Fruit fly (Drosophila melanogaster): ENCODE data around the gene CG3176.

Gene CG3176

DNA sequence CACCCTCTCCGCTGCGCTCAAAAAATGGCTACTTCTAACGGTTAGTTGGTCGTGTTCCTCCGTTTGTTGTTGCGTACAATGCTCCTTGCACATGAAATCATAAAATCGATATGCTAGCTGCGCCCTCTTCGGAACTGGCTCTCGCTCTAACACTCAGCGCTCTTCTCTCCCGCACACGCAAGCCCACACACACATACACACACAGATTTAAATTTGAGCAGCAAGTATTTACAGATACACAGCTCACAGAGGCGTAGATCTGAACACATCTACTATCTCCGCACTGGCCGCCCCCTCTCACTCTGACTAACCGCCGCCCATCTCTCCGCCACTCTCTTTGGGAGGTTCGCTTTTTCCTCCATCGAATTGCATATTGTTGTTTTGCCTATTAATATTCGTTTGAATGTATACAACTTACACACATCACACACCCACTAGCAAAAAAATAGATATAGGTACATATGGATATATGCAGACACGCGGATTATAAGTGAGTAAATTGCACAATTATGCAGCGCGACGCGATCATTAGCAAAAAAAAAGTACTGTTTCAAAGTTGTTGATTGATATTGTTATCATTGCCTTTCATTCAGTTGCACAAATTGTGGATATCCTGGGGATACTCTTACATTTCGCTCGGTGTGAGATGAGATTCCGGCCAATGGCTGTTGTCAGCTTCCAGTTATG, 40.8 kb downstream of the CG3176 start (continued):
- TF ChIP-seq CoRest (tag; optimal IDR thresholded peaks at IDR 0.05): peak; percentile 52
- peak; percentile 81 for TF ChIP-seq p53 (GFP tag; optimal IDR thresholded peaks at IDR 0.05)
- TF ChIP-seq CG2712 (tag; optimal IDR thresholded peaks at IDR 0.05): peak; percentile 74
- TF ChIP-seq Optix (GFP tag; IDR thresholded peaks at IDR 0.05): peak; percentile 75
- peak; percentile 26 for TF ChIP-seq Sry-δ (GFP tag; optimal IDR thresholded peaks at IDR 0.05)
- TF ChIP-seq CG10959 (GFP tag; IDR thresholded peaks at IDR 0.05): peak; percentile 66; the same call in 1 of the 2 replicates
- peak; percentile 67 for TF ChIP-seq wek (GFP tag; optimal IDR thresholded peaks at IDR 0.05)
- peak; percentile 66; the same call in 1 of the 3 replicates for TF ChIP-seq gce (GFP tag; IDR thresholded peaks at IDR 0.05)
- TF ChIP-seq CG4424 (GFP tag; optimal IDR thresholded peaks at IDR 0.05): peak; percentile 72
- TF ChIP-seq CG31365 (tag; optimal IDR thresholded peaks at IDR 0.05): peak; percentile 67
- peak; percentile 61 for TF ChIP-seq pfk (GFP tag; optimal IDR thresholded peaks at IDR 0.05)
- peak; percentile 53 for TF ChIP-seq kah (GFP tag; optimal IDR thresholded peaks at IDR 0.05)
- TF ChIP-seq Lim3 (GFP tag; IDR thresholded peaks at IDR 0.05): no peak
- TF ChIP-seq vvl (GFP tag; IDR thresholded peaks at IDR 0.05): peak; percentile 94
- peak; percentile 30; the same call in 1 of the 2 replicates for TF ChIP-seq CG31441 (GFP tag; IDR thresholded peaks at IDR 0.05)
- peak; percentile 87 for TF ChIP-seq CG3847 (GFP tag; IDR thresholded peaks at IDR 0.05)
- TF ChIP-seq CG31224 (GFP tag; IDR thresholded peaks at IDR 0.05): peak; percentile 67
- TF ChIP-seq stc (GFP tag; IDR thresholded peaks at IDR 0.05): peak; percentile 60
- TF ChIP-seq toy (GFP tag; IDR thresholded peaks at IDR 0.05): peak; percentile 68
- peak; percentile 13 for TF ChIP-seq D19A (tag; optimal IDR thresholded peaks at IDR 0.05)
- TF ChIP-seq maf-S (GFP tag; optimal IDR thresholded peaks at IDR 0.05): peak; percentile 83
- TF ChIP-seq Spps (tag; optimal IDR thresholded peaks at IDR 0.05): peak; percentile 19
- no peak for TF ChIP-seq hkb (optimal IDR thresholded peaks at IDR 0.05)
- TF ChIP-seq hkb (GFP tag; IDR thresholded peaks at IDR 0.05): peak; percentile 80
- peak; percentile 82 for TF ChIP-seq CG9876 (GFP tag; optimal IDR thresholded peaks at IDR 0.05)
- TF ChIP-seq CG15601 (tag; optimal IDR thresholded peaks at IDR 0.05): peak; percentile 16
- TF ChIP-seq CG16863 (GFP tag; optimal IDR thresholded peaks at IDR 0.05): peak; percentile 72
- peak; percentile 32 for TF ChIP-seq gsb-n (tag; optimal IDR thresholded peaks at IDR 0.05)
- peak; percentile 80 for TF ChIP-seq H15 (GFP tag; IDR thresholded peaks at IDR 0.05)
- TF ChIP-seq CG11723 (GFP tag; optimal IDR thresholded peaks at IDR 0.05): peak; percentile 84
- peak; percentile 30 for TF ChIP-seq CG1529 (GFP tag; optimal IDR thresholded peaks at IDR 0.05)
- peak; percentile 63 for TF ChIP-seq Atf3 (GFP tag; optimal IDR thresholded peaks at IDR 0.05)
- no peak for TF ChIP-seq eve (GFP tag; optimal IDR thresholded peaks at IDR 0.05)
- TF ChIP-seq CTCF (GFP tag; optimal IDR thresholded peaks at IDR 0.05): no peak
- TF ChIP-seq Neu2 (GFP tag; optimal IDR thresholded peaks at IDR 0.05; ENCODE audit: borderline replicate concordance): no peak
- TF ChIP-seq CG6854 (GFP tag; optimal IDR thresholded peaks at IDR 0.05): peak; percentile 65
- TF ChIP-seq so (GFP tag; IDR thresholded peaks at IDR 0.05): peak; percentile 82; the same call in 2 of the 3 replicates
- peak; percentile 88 for TF ChIP-seq ind (GFP tag; optimal IDR thresholded peaks at IDR 0.05)
- TF ChIP-seq gem (tag; optimal IDR thresholded peaks at IDR 0.05): peak; percentile 76
- peak; percentile 60; the same call in 1 of the 2 replicates for TF ChIP-seq gt (GFP tag; IDR thresholded peaks at IDR 0.05)
- no peak for TF ChIP-seq Sry-β (GFP tag; optimal IDR thresholded peaks at IDR 0.05)
- peak; percentile 80; the same call in 2 of the 3 replicates for TF ChIP-seq CG2199 (GFP tag; IDR thresholded peaks at IDR 0.05)
- TF ChIP-seq CG7357 (GFP tag; IDR thresholded peaks at IDR 0.05): no peak
- peak; percentile 37 for TF ChIP-seq CG15011 (GFP tag; optimal IDR thresholded peaks at IDR 0.05)
- peak in 1 of 2 experiments; percentile 76 for TF ChIP-seq bsh (GFP tag; optimal IDR thresholded peaks at IDR 0.05)
- peak; percentile 88 for TF ChIP-seq CG14441 (GFP tag; IDR thresholded peaks at IDR 0.05)
- TF ChIP-seq CG8944 (GFP tag; optimal IDR thresholded peaks at IDR 0.05): peak; percentile 84
- 0 out of 2 replicates have a peak, but pooled peaks have one; percentile 48 for TF ChIP-seq dimm (GFP tag; IDR thresholded peaks at IDR 0.05)
- TF ChIP-seq NFAT (GFP tag; IDR thresholded peaks at IDR 0.05): peak; percentile 98
- peak; percentile 47 for TF ChIP-seq NK7.1 (GFP tag; optimal IDR thresholded peaks at IDR 0.05)
- peak; percentile 89 for TF ChIP-seq CG11247 (GFP tag; IDR thresholded peaks at IDR 0.05)

Data from whole organism, embryonic.